Fruit fly (Drosophila melanogaster): ENCODE measurements around the gene CG13133.
A peak's percentile ranks its signal among the peaks of the same experiment; 100 is the strongest.

CG13133 gene

DNA sequence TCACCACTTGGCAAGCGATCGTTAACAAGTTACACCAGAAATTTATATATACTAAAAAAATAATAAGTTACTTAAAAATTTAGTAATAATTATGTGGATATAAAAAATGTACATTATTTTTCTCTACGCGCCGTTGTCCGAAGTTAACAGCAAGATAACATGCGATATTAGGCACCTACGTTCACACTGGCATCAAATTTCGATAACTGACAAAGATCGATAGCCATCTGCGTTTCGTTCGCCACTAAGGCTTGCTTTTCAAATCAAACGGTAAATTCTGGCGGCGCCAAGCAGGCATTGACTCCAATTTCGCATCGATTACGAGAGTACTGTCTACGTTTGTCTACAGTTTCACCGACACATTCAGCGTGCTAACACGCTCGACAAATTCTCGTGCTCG, 35.5 kb downstream of the CG13133 start, which contains the start of gene Pen (continued):
- TF ChIP-seq gfzf (GFP tag; optimal IDR thresholded peaks at IDR 0.05) (peak; percentile 45), ERR (GFP tag; optimal IDR thresholded peaks at IDR 0.05) (no peak), sc (optimal IDR thresholded peaks at IDR 0.05) (no peak), sc (GFP tag; optimal IDR thresholded peaks at IDR 0.05) (no peak), CG16815 (GFP tag; optimal IDR thresholded peaks at IDR 0.05) (no peak), Gug (GFP tag; IDR thresholded peaks at IDR 0.05) (no peak), sug (tag; optimal IDR thresholded peaks at IDR 0.05) (no peak), ato (GFP tag; IDR thresholded peaks at IDR 0.05; ENCODE audit: partially characterized antibody) (peak; percentile 49; the same call in 1 of the 2 replicates), Poxn (GFP tag; IDR thresholded peaks at IDR 0.05) (no peak), CG9437 (GFP tag; optimal IDR thresholded peaks at IDR 0.05) (no peak), CG7963 (GFP tag; IDR thresholded peaks at IDR 0.05; ENCODE audit: partially characterized antibody) (peak; percentile 69), sob (GFP tag; IDR thresholded peaks at IDR 0.05) (no peak), sna (GFP tag; IDR thresholded peaks at IDR 0.05; ENCODE audit: partially characterized antibody) (peak; percentile 56; the same call in 1 of the 2 replicates), pb (GFP tag; optimal IDR thresholded peaks at IDR 0.05) (no peak), seq (GFP tag; IDR thresholded peaks at IDR 0.05) (no peak), odd (GFP tag; optimal IDR thresholded peaks at IDR 0.05) (no peak), CG9797 (GFP tag; optimal IDR thresholded peaks at IDR 0.05) (peak; percentile 85), exex (tag; optimal IDR thresholded peaks at IDR 0.05) (no peak), ham (GFP tag; IDR thresholded peaks at IDR 0.05) (no peak), Ets97D (GFP tag; optimal IDR thresholded peaks at IDR 0.05) (peak; percentile 17), CG3838 (GFP tag; optimal IDR thresholded peaks at IDR 0.05) (no peak), CG31224 (GFP tag; IDR thresholded peaks at IDR 0.05) (no peak), CG1603 (tag; optimal IDR thresholded peaks at IDR 0.05) (peak; percentile 63), Pdp1 (GFP tag; optimal IDR thresholded peaks at IDR 0.05) (no peak), Lhr (GFP tag; optimal IDR thresholded peaks at IDR 0.05) (peak; percentile 36), shn (GFP tag; optimal IDR thresholded peaks at IDR 0.05) (no peak), tna (GFP tag; IDR thresholded peaks at IDR 0.05; ENCODE audit: partially characterized antibody) (peak; percentile 53), NfI (GFP tag; optimal IDR thresholded peaks at IDR 0.05) (no peak), Myb (GFP tag; optimal IDR thresholded peaks at IDR 0.05) (peak; percentile 87), CG18011 (GFP tag; optimal IDR thresholded peaks at IDR 0.05) (no peak), da (GFP tag; optimal IDR thresholded peaks at IDR 0.05) (no peak), eyg (GFP tag; optimal IDR thresholded peaks at IDR 0.05) (no peak), corto (GFP tag; optimal IDR thresholded peaks at IDR 0.05) (no peak), run (tag; optimal IDR thresholded peaks at IDR 0.05) (no peak), Bteb2 (GFP tag; optimal IDR thresholded peaks at IDR 0.05) (no peak), trem (tag; optimal IDR thresholded peaks at IDR 0.05) (peak; percentile 65), MBD-R2 (GFP tag; IDR thresholded peaks at IDR 0.05) (peak; percentile 7; the same call in 1 of the 2 replicates), Rx (GFP tag; IDR thresholded peaks at IDR 0.05) (no peak), caup (GFP tag; optimal IDR thresholded peaks at IDR 0.05; ENCODE audit: severe bottlenecking) (no peak), HmgD (GFP tag; optimal IDR thresholded peaks at IDR 0.05) (no peak), CG2120 (GFP tag; optimal IDR thresholded peaks at IDR 0.05) (no peak), knrl (GFP tag; IDR thresholded peaks at IDR 0.05; ENCODE audit: partially characterized antibody) (peak; percentile 82), Scr (GFP tag; IDR thresholded peaks at IDR 0.05; ENCODE audit: partially characterized antibody) (peak; percentile 76), row (GFP tag; IDR thresholded peaks at IDR 0.05) (0 out of 3 replicates have a peak, but pooled peaks have one; percentile 18), unc-4 (GFP tag; IDR thresholded peaks at IDR 0.05; ENCODE audit: partially characterized antibody) (peak; percentile 65; the same call in 1 of the 2 replicates), Dll (GFP tag; IDR thresholded peaks at IDR 0.05; ENCODE audit: partially characterized antibody) (peak; percentile 77), Rfx (GFP tag; IDR thresholded peaks at IDR 0.05) (no peak), Hr51 (GFP tag; optimal IDR thresholded peaks at IDR 0.05) (no peak), CG1832 (GFP tag; optimal IDR thresholded peaks at IDR 0.05) (no peak), tap (tag; optimal IDR thresholded peaks at IDR 0.05) (no peak)
